Fruit fly (Drosophila melanogaster) whole organism, embryonic: ENCODE data around the gene HP1b.
A peak's percentile ranks its signal among the peaks of the same experiment; 100 is the strongest.

Source experiments
- Abd-B ChIP-seq: fragments of 200-800 bp; sonication (Bioruptor generic); optimal IDR thresholded peaks from 2 replicates; lab custom pipeline; 2018; ENCODE audit warnings: missing biosample characterization, mild to moderate bottlenecking, missing genetic modification characterization, moderate library complexity
- Ada2b ChIP-seq: fragments of 200-800 bp; sonication (Bioruptor generic); IDR thresholded peaks from 2 replicates; pipeline ENCODE4 v1.3.6; 2022; ENCODE audit warnings: missing biosample characterization, missing genetic modification characterization
- Atf6 ChIP-seq: fragments of 200-800 bp; sonication (Bioruptor generic); IDR thresholded peaks from 2 replicates; pipeline ENCODE4 v1.3.6; 2022; ENCODE audit warnings: missing biosample characterization, missing genetic modification characterization
- BEAF-32 ChIP-seq: fragments of 200-800 bp; sonication (Bioruptor generic); optimal IDR thresholded peaks from 3 replicates; lab custom pipeline; 2017; ENCODE audit warnings: missing biosample characterization, missing genetic modification characterization, mild to moderate bottlenecking, moderate library complexity, missing genetic modification reagents
- CG1024 ChIP-seq: fragments of 200-800 bp; sonication (Bioruptor generic); IDR thresholded peaks from 2 replicates; pipeline ENCODE4 v1.3.6; 2022; ENCODE audit warnings: missing biosample characterization, missing genetic modification characterization
- CG10654 ChIP-seq: fragments of 200-800 bp; sonication (Bioruptor generic); optimal IDR thresholded peaks from 2 replicates; lab custom pipeline; 2016; ENCODE audit warnings: missing biosample characterization, missing genetic modification characterization
- CG14710 ChIP-seq: fragments of 200-800 bp; sonication (Bioruptor generic); optimal IDR thresholded peaks from 3 replicates; lab custom pipeline; 2019; ENCODE audit warnings: missing biosample characterization, mild to moderate bottlenecking, missing genetic modification characterization, moderate library complexity
- CG15011 ChIP-seq: fragments of 200-800 bp; sonication (Bioruptor generic); optimal IDR thresholded peaks from 3 replicates; lab custom pipeline; 2018; ENCODE audit warnings: missing biosample characterization, mild to moderate bottlenecking, missing genetic modification characterization
- CG16779 ChIP-seq: fragments of 200-800 bp; sonication (Bioruptor generic); IDR thresholded peaks from 2 replicates; pipeline ENCODE4 v1.3.6; 2022; ENCODE audit warnings: missing biosample characterization, missing genetic modification characterization
- CG2678 ChIP-seq: fragments of 200-800 bp; sonication (Bioruptor generic); optimal IDR thresholded peaks from 3 replicates; lab custom pipeline; 2019; ENCODE audit warnings: missing biosample characterization, mild to moderate bottlenecking, missing genetic modification characterization, moderate library complexity
- CG30020 ChIP-seq: fragments of 200-800 bp; optimal IDR thresholded peaks from 2 replicates; lab custom pipeline; 2019; ENCODE audit warnings: missing biosample characterization, mild to moderate bottlenecking, missing genetic modification characterization, moderate library complexity
- CG31224 ChIP-seq: fragments of 200-800 bp; sonication (Bioruptor generic); IDR thresholded peaks from 2 replicates; pipeline ENCODE4 v1.3.6; 2022; ENCODE audit warnings: missing biosample characterization, missing genetic modification characterization
- CG34224 ChIP-seq: fragments of 200-800 bp; sonication (Bioruptor generic); IDR thresholded peaks from 3 replicates; pipeline ENCODE4 v1.3.6; 2022; ENCODE audit warnings: missing biosample characterization, missing genetic modification characterization; ENCODE audit not compliant: partially characterized antibody
- CG4424 ChIP-seq: fragments of 200-800 bp; sonication (Bioruptor generic); optimal IDR thresholded peaks from 3 replicates; lab custom pipeline; 2016; ENCODE audit warnings: missing biosample characterization, missing genetic modification characterization
- CG6765 ChIP-seq: fragments of 200-800 bp; sonication (Bioruptor generic); optimal IDR thresholded peaks from 3 replicates; lab custom pipeline; 2017; ENCODE audit warnings: missing biosample characterization, mild to moderate bottlenecking, missing genetic modification characterization
- CG6813 ChIP-seq: fragments of 200-800 bp; sonication (Bioruptor generic); optimal IDR thresholded peaks from 2 replicates; lab custom pipeline; 2017; ENCODE audit warnings: missing biosample characterization, missing genetic modification characterization, mild to moderate bottlenecking, moderate library complexity, missing genetic modification reagents
- CG8388 ChIP-seq: fragments of 200-800 bp; sonication (Bioruptor generic); optimal IDR thresholded peaks from 2 replicates; lab custom pipeline; 2019; ENCODE audit warnings: missing biosample characterization, mild to moderate bottlenecking, missing genetic modification characterization, moderate library complexity
- CTCF ChIP-seq: fragments of 200-800 bp; sonication (Bioruptor generic); optimal IDR thresholded peaks from 2 replicates; lab custom pipeline; 2017; ENCODE audit warnings: missing biosample characterization, mild to moderate bottlenecking, missing genetic modification characterization, moderate library complexity
- Chrac-16 ChIP-seq: fragments of 200-800 bp; sonication (Bioruptor generic); optimal IDR thresholded peaks from 3 replicates; lab custom pipeline; 2016; ENCODE audit warnings: missing biosample characterization, missing genetic modification characterization
- CkIIα-i1 ChIP-seq: fragments of 200-800 bp; sonication (Bioruptor generic); IDR thresholded peaks from 2 replicates; pipeline ENCODE4 v1.3.6; 2022; ENCODE audit warnings: missing biosample characterization, missing genetic modification characterization
- Dek ChIP-seq: fragments of 200-800 bp; sonication (Bioruptor generic); optimal IDR thresholded peaks from 3 replicates; lab custom pipeline; 2019; ENCODE audit warnings: missing biosample characterization, mild to moderate bottlenecking, missing genetic modification characterization, moderate library complexity
- Dp ChIP-seq: fragments of 200-800 bp; sonication (Bioruptor generic); optimal IDR thresholded peaks from 2 replicates; lab custom pipeline; 2018; ENCODE audit warnings: missing biosample characterization, mild to moderate bottlenecking, missing genetic modification characterization, moderate library complexity
- Dref ChIP-seq: fragments of 200-800 bp; sonication (Bioruptor generic); IDR thresholded peaks from 2 replicates; pipeline ENCODE4 v1.3.6; 2022; ENCODE audit warnings: missing biosample characterization, missing genetic modification characterization
- Drgx ChIP-seq: fragments of 200-800 bp; sonication (Bioruptor generic); IDR thresholded peaks from 2 replicates; pipeline ENCODE4 v1.3.6; 2022; ENCODE audit warnings: missing biosample characterization, missing genetic modification characterization
- Fer1 ChIP-seq: fragments of 200-800 bp; sonication (Bioruptor generic); optimal IDR thresholded peaks from 2 replicates; lab custom pipeline; 2017; ENCODE audit warnings: missing biosample characterization, mild to moderate bottlenecking, missing genetic modification characterization
- Hr78 ChIP-seq, 2 experiments: fragments of 200-800 bp in 1 of 2; fragments of >200 bp in 1 of 2; sonication (Bioruptor generic) in 1 of 2; optimal IDR thresholded peaks; 2 replicates each; lab custom pipeline; 2017 to 2019; ENCODE audit warnings: missing biosample characterization in 2 of 2, missing genetic modification characterization in 2 of 2, mild to moderate bottlenecking in 1 of 2, moderate library complexity in 1 of 2
- NK7.1 ChIP-seq: fragments of 200-800 bp; sonication (Bioruptor generic); optimal IDR thresholded peaks from 3 replicates; lab custom pipeline; 2016; ENCODE audit warnings: missing biosample characterization, missing genetic modification characterization
- Opbp ChIP-seq: fragments of 200-800 bp; sonication (Bioruptor generic); IDR thresholded peaks from 3 replicates; pipeline ENCODE4 v1.3.6; 2022; ENCODE audit warnings: missing biosample characterization, missing genetic modification characterization; ENCODE audit not compliant: partially characterized antibody
- PHDP ChIP-seq: fragments of 200-800 bp; sonication (Bioruptor generic); optimal IDR thresholded peaks from 3 replicates; lab custom pipeline; 2018; ENCODE audit warnings: missing biosample characterization, mild to moderate bottlenecking, missing genetic modification characterization, moderate library complexity
- ara ChIP-seq: fragments of 200-800 bp; sonication (Bioruptor generic); IDR thresholded peaks from 2 replicates; pipeline ENCODE4 v1.3.6; 2022; ENCODE audit warnings: missing biosample characterization, missing genetic modification characterization
- bab2 ChIP-seq: fragments of 200-800 bp; sonication (Bioruptor generic); optimal IDR thresholded peaks from 2 replicates; lab custom pipeline; 2016; ENCODE audit warnings: missing biosample characterization, missing genetic modification characterization
- bbx ChIP-seq: fragments of 200-800 bp; sonication (Bioruptor generic); IDR thresholded peaks from 2 replicates; pipeline ENCODE4 v1.3.6; 2022; ENCODE audit warnings: missing biosample characterization, missing genetic modification characterization; ENCODE audit not compliant: partially characterized antibody
- chn ChIP-seq: fragments of 200-800 bp; sonication (Bioruptor generic); optimal IDR thresholded peaks from 2 replicates; lab custom pipeline; 2016; ENCODE audit warnings: missing biosample characterization, missing genetic modification characterization
- corto ChIP-seq: fragments of 200-800 bp; sonication (Bioruptor generic); optimal IDR thresholded peaks from 2 replicates; lab custom pipeline; 2016; ENCODE audit warnings: missing biosample characterization, mild to moderate bottlenecking, missing genetic modification characterization, moderate library complexity
- danr ChIP-seq: fragments of 200-800 bp; sonication (Bioruptor generic); IDR thresholded peaks from 2 replicates; pipeline ENCODE4 v1.3.6; 2022; ENCODE audit warnings: missing biosample characterization, missing genetic modification characterization
- dm ChIP-seq: fragments of 200-800 bp; sonication (Bioruptor generic); optimal IDR thresholded peaks from 3 replicates; lab custom pipeline; 2016; ENCODE audit warnings: missing biosample characterization, missing genetic modification characterization
- fd3F ChIP-seq: fragments of 200-800 bp; sonication (Bioruptor generic); optimal IDR thresholded peaks from 2 replicates; lab custom pipeline; 2018; ENCODE audit warnings: missing biosample characterization, mild to moderate bottlenecking, missing genetic modification characterization, moderate library complexity
- gcm2 ChIP-seq: fragments of 200-800 bp; sonication (Bioruptor generic); optimal IDR thresholded peaks from 2 replicates; lab custom pipeline; 2016; ENCODE audit warnings: missing biosample characterization, missing genetic modification characterization
- gsb-n ChIP-seq: fragments of 200-800 bp; sonication (Bioruptor generic); optimal IDR thresholded peaks from 3 replicates; lab custom pipeline; 2018; ENCODE audit warnings: missing biosample characterization, mild to moderate bottlenecking, missing genetic modification characterization
- h ChIP-seq: fragments of >200 bp; optimal IDR thresholded peaks from 2 replicates; lab custom pipeline; 2017
- jigr1 ChIP-seq: fragments of 200-800 bp; sonication (Bioruptor generic); IDR thresholded peaks from 3 replicates; pipeline ENCODE4 v1.3.6; 2022; ENCODE audit warnings: missing biosample characterization, missing genetic modification characterization
- mam ChIP-seq: fragments of 200-800 bp; sonication (Bioruptor generic); optimal IDR thresholded peaks from 3 replicates; lab custom pipeline; 2016; ENCODE audit warnings: missing biosample characterization, missing genetic modification characterization
- mirr ChIP-seq: fragments of 200-800 bp; sonication (Bioruptor generic); optimal IDR thresholded peaks from 3 replicates; lab custom pipeline; 2018; ENCODE audit warnings: missing biosample characterization, mild to moderate bottlenecking, missing genetic modification characterization
- nau ChIP-seq: fragments of 200-800 bp; sonication (Bioruptor generic); optimal IDR thresholded peaks from 3 replicates; lab custom pipeline; 2017; ENCODE audit warnings: missing biosample characterization, mild to moderate bottlenecking, missing genetic modification characterization, missing genetic modification reagents
- pan ChIP-seq, 4 experiments: fragments of >200 bp in 3 of 4; fragments of 200-800 bp in 1 of 4; sonication (Bioruptor generic) in 1 of 4; optimal IDR thresholded peaks in 3 of 4; IDR thresholded peaks in 1 of 4; 2 replicates each; pipeline versions ENCODE4 v1.3.6 to Lab custom; 2017 to 2022; ENCODE audit warnings: missing biosample characterization in 2 of 4, missing genetic modification characterization in 2 of 4, mixed read lengths in 1 of 4
- ro ChIP-seq: fragments of 200-800 bp; sonication (Bioruptor generic); IDR thresholded peaks from 2 replicates; pipeline ENCODE4 v1.3.6; 2022; ENCODE audit warnings: missing biosample characterization, missing genetic modification characterization
- sd ChIP-seq: fragments of 200-800 bp; sonication (Bioruptor generic); optimal IDR thresholded peaks from 3 replicates; lab custom pipeline; 2018; ENCODE audit warnings: missing biosample characterization, mild to moderate bottlenecking, missing genetic modification characterization, moderate library complexity
- sim ChIP-seq: fragments of 200-800 bp; sonication (Bioruptor generic); IDR thresholded peaks from 2 replicates; pipeline ENCODE4 v1.3.6; 2022; ENCODE audit warnings: missing biosample characterization, missing genetic modification characterization
- sima ChIP-seq: fragments of 200-800 bp; sonication (Bioruptor generic); optimal IDR thresholded peaks from 2 replicates; lab custom pipeline; 2016; ENCODE audit warnings: missing biosample characterization, missing genetic modification characterization
- ssp ChIP-seq: fragments of 200-800 bp; sonication (Bioruptor generic); IDR thresholded peaks from 2 replicates; pipeline ENCODE4 v1.3.6; 2022; ENCODE audit warnings: missing biosample characterization, missing genetic modification characterization
- trh ChIP-seq: fragments of 200-800 bp; sonication (Bioruptor generic); optimal IDR thresholded peaks from 2 replicates; lab custom pipeline; 2016; ENCODE audit warnings: missing biosample characterization, missing genetic modification characterization
- zfh1 ChIP-seq: fragments of 200-800 bp; sonication (Bioruptor generic); IDR thresholded peaks from 3 replicates; pipeline ENCODE4 v1.3.6; 2022; ENCODE audit warnings: missing biosample characterization, missing genetic modification characterization

HP1b gene

DNA sequence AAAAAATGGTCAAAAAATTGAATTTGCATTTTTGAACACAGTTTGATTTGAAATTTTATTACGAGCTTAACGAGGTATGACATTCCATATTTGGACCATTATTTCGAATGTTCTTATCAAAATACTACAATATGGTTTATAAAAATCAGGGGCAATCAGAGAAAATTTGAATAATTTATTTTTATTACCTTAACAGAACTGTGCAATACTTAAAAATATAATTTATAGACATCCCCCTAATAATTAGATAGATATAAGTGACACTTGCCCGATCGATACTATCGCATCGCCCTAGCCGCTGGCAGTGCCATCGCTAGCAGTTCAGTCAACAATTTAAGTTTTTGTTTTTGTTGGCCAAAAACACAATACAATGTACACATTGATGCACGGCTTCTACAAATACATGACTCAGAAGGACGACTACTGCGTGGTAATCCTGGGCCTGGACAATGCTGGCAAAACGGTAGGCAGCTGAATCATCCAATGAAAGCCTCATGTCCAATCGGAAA is 26.0 kb downstream of the HP1b start, which contains the start of gene Arfrp1 (continued):
- TF ChIP-seq sim (GFP tag; lab: Robert Waterston, UW) (no peak), dm (GFP tag; lab: Kevin White, UChicago) (no peak), zfh1 (GFP tag; lab: Robert Waterston, UW) (no peak), PHDP (tag; lab: Kevin White, UChicago) (no peak), CG15011 (GFP tag; lab: Kevin White, UChicago) (no peak), BEAF-32 (GFP tag; lab: Kevin White, UChicago) (peak; percentile 79), CG1024 (no peak), CG10654 (GFP tag; lab: Kevin White, UChicago) (no peak), Atf6 (GFP tag; lab: Robert Waterston, UW) (no peak), fd3F (GFP tag; lab: Kevin White, UChicago) (no peak), CTCF (GFP tag; lab: Kevin White, UChicago) (no peak), danr (GFP tag; lab: Robert Waterston, UW) (no peak), Dp (no peak), Opbp (GFP tag; lab: Robert Waterston, UW) (peak; percentile 90), CG16779 (GFP tag; lab: Robert Waterston, UW) (no peak), bbx (GFP tag; lab: Robert Waterston, UW) (peak; percentile 85), ara (GFP tag; lab: Robert Waterston, UW) (no peak), chn (GFP tag; lab: Kevin White, UChicago) (no peak), nau (GFP tag; lab: Kevin White, UChicago) (no peak), Fer1 (GFP tag; lab: Kevin White, UChicago) (no peak), CkIIα-i1 (GFP tag; lab: Robert Waterston, UW) (no peak), CG6813 (GFP tag; lab: Kevin White, UChicago) (no peak), CG2678 (tag; lab: Kevin White, UChicago) (no peak), Chrac-16 (GFP tag; lab: Kevin White, UChicago) (peak; percentile 27), CG31224 (no peak), mirr (GFP tag; lab: Kevin White, UChicago) (no peak), Dek (tag; lab: Kevin White, UChicago) (no peak), trh (GFP tag; lab: Kevin White, UChicago) (no peak), Ada2b (GFP tag; lab: Robert Waterston, UW) (no peak), pan (optimal IDR thresholded peaks at IDR 0.05; lab: Kevin White, UChicago) (no peak), pan (GFP tag; optimal IDR thresholded peaks at IDR 0.05 in 1 of 2, IDR thresholded peaks at IDR 0.05 in 1 of 2) (no peak), gcm2 (no peak), sd (tag; lab: Kevin White, UChicago) (no peak), corto (GFP tag; lab: Kevin White, UChicago) (no peak), CG34224 (GFP tag; lab: Robert Waterston, UW) (peak; percentile 79), CG6765 (GFP tag; lab: Kevin White, UChicago) (no peak), sima (GFP tag; lab: Kevin White, UChicago) (no peak), CG14710 (peak; percentile 47), CG8388 (GFP tag; lab: Kevin White, UChicago) (no peak), CG30020 (tag; lab: Kevin White, UChicago) (peak; percentile 27), CG4424 (GFP tag; lab: Kevin White, UChicago) (peak; percentile 6), Abd-B (peak; percentile 51), Drgx (GFP tag; lab: Robert Waterston, UW) (no peak), Hr78 (GFP tag; optimal IDR thresholded peaks at IDR 0.05; lab: Kevin White, UChicago) (no peak), jigr1 (no peak), h (lab: Kevin White, UChicago) (no peak), gsb-n (tag; lab: Kevin White, UChicago) (no peak), ssp (GFP tag; lab: Robert Waterston, UW) (no peak), bab2 (GFP tag; lab: Kevin White, UChicago) (no peak), NK7.1 (GFP tag; lab: Kevin White, UChicago) (no peak), mam (peak; percentile 17), ro (no peak), Dref (peak; percentile 43)
